Fruit fly (Drosophila melanogaster) whole organism, embryonic: ENCODE measurements around the gene NT1.

Experiments
- BtbVII ChIP-seq: fragments of 200-800 bp; sonication (Bioruptor generic); optimal IDR thresholded peaks from 3 replicates; lab custom pipeline; 2017; ENCODE audit warnings: missing biosample characterization, mild to moderate bottlenecking, missing genetic modification characterization
- CG10209 ChIP-seq: fragments of 200-800 bp; sonication (Bioruptor generic); optimal IDR thresholded peaks from 3 replicates; lab custom pipeline; 2017; ENCODE audit warnings: missing biosample characterization, mild to moderate bottlenecking, missing genetic modification characterization, missing genetic modification reagents
- CG10321 ChIP-seq: fragments of 200-800 bp; sonication (Bioruptor generic); IDR thresholded peaks from 2 replicates; pipeline ENCODE4 v1.3.6; 2022; ENCODE audit warnings: missing biosample characterization, missing genetic modification characterization
- CG11247 ChIP-seq: fragments of 200-800 bp; sonication (Bioruptor generic); IDR thresholded peaks from 2 replicates; pipeline ENCODE4 v1.3.6; 2022; ENCODE audit warnings: missing biosample characterization, missing genetic modification characterization
- CG11695 ChIP-seq: fragments of 200-800 bp; sonication (Bioruptor generic); IDR thresholded peaks from 3 replicates; pipeline ENCODE4 v1.3.6; 2022; ENCODE audit warnings: missing biosample characterization, missing genetic modification characterization
- CG12391 ChIP-seq: fragments of 200-800 bp; sonication (Bioruptor generic); optimal IDR thresholded peaks from 3 replicates; lab custom pipeline; 2018; ENCODE audit warnings: missing biosample characterization, mild to moderate bottlenecking, missing genetic modification characterization, moderate library complexity
- CG13296 ChIP-seq: fragments of 200-800 bp; sonication (Bioruptor generic); optimal IDR thresholded peaks from 3 replicates; lab custom pipeline; 2018; ENCODE audit warnings: missing biosample characterization, mild to moderate bottlenecking, missing genetic modification characterization
- CG17385 ChIP-seq: fragments of 200-800 bp; sonication (Bioruptor generic); optimal IDR thresholded peaks from 3 replicates; lab custom pipeline; 2018; ENCODE audit warnings: missing biosample characterization, mild to moderate bottlenecking, missing genetic modification characterization
- CG30403 ChIP-seq: fragments of 200-800 bp; sonication (Bioruptor generic); optimal IDR thresholded peaks from 3 replicates; lab custom pipeline; 2016; ENCODE audit warnings: missing biosample characterization, missing genetic modification characterization
- CG6683 ChIP-seq: fragments of 200-800 bp; sonication (Bioruptor generic); optimal IDR thresholded peaks from 2 replicates; lab custom pipeline; 2017; ENCODE audit warnings: missing biosample characterization, mild to moderate bottlenecking, missing genetic modification characterization, missing genetic modification reagents
- CG6689 ChIP-seq: fragments of 200-800 bp; sonication (Bioruptor generic); IDR thresholded peaks from 2 replicates; pipeline ENCODE4 v1.3.6; 2022; ENCODE audit warnings: missing biosample characterization, missing genetic modification characterization
- CG8924 ChIP-seq: fragments of 200-800 bp; optimal IDR thresholded peaks from 3 replicates; lab custom pipeline; 2019; ENCODE audit warnings: missing biosample characterization, mild to moderate bottlenecking, missing genetic modification characterization, moderate library complexity
- CG9437 ChIP-seq: fragments of 200-800 bp; sonication (Bioruptor generic); optimal IDR thresholded peaks from 2 replicates; lab custom pipeline; 2018; ENCODE audit warnings: missing biosample characterization, mild to moderate bottlenecking, missing genetic modification characterization
- CG9817 ChIP-seq: fragments of 200-800 bp; sonication (Bioruptor generic); optimal IDR thresholded peaks from 2 replicates; lab custom pipeline; 2018; ENCODE audit warnings: missing biosample characterization, mild to moderate bottlenecking, missing genetic modification characterization, moderate library complexity
- Camta ChIP-seq: fragments of 200-800 bp; sonication (Bioruptor generic); optimal IDR thresholded peaks from 2 replicates; lab custom pipeline; 2016; ENCODE audit warnings: missing biosample characterization, missing genetic modification characterization
- CrebB ChIP-seq: fragments of 200-800 bp; sonication (Bioruptor generic); optimal IDR thresholded peaks from 3 replicates; lab custom pipeline; 2018; ENCODE audit warnings: missing biosample characterization, mild to moderate bottlenecking, missing genetic modification characterization
- Dek ChIP-seq: fragments of 200-800 bp; sonication (Bioruptor generic); optimal IDR thresholded peaks from 3 replicates; lab custom pipeline; 2019; ENCODE audit warnings: missing biosample characterization, mild to moderate bottlenecking, missing genetic modification characterization, moderate library complexity
- Ets65A ChIP-seq: fragments of 200-800 bp; sonication (Bioruptor generic); peaks from one replicate; lab custom pipeline; 2016; ENCODE audit warnings: missing biosample characterization, missing genetic modification characterization
- Gsc ChIP-seq: fragments of 200-800 bp; sonication (Bioruptor generic); IDR thresholded peaks from 2 replicates; pipeline ENCODE4 v1.3.6; 2022; ENCODE audit warnings: missing biosample characterization, missing genetic modification characterization
- Hey ChIP-seq: fragments of 200-800 bp; sonication (Bioruptor generic); optimal IDR thresholded peaks from 3 replicates; lab custom pipeline; 2018; ENCODE audit warnings: missing biosample characterization, mild to moderate bottlenecking, missing genetic modification characterization
- Hsf ChIP-seq: fragments of 200-800 bp; sonication (Bioruptor generic); optimal IDR thresholded peaks from 3 replicates; lab custom pipeline; 2016; ENCODE audit warnings: missing biosample characterization, missing genetic modification characterization
- Max ChIP-seq: fragments of 200-800 bp; sonication (Bioruptor generic); optimal IDR thresholded peaks from 2 replicates; lab custom pipeline; 2016; ENCODE audit warnings: missing biosample characterization, mild to moderate bottlenecking, missing genetic modification characterization
- Meics ChIP-seq: fragments of 200-800 bp; sonication (Bioruptor generic); optimal IDR thresholded peaks from 2 replicates; lab custom pipeline; 2017; ENCODE audit warnings: missing biosample characterization, mild to moderate bottlenecking, missing genetic modification characterization
- Myb ChIP-seq: fragments of 200-800 bp; sonication (Bioruptor generic); optimal IDR thresholded peaks from 2 replicates; lab custom pipeline; 2016; ENCODE audit warnings: missing biosample characterization, missing genetic modification characterization
- NC2β ChIP-seq: fragments of 200-800 bp; sonication (Bioruptor generic); optimal IDR thresholded peaks from 2 replicates; lab custom pipeline; 2016; ENCODE audit warnings: missing biosample characterization, missing genetic modification characterization
- NK7.1 ChIP-seq: fragments of 200-800 bp; sonication (Bioruptor generic); optimal IDR thresholded peaks from 3 replicates; lab custom pipeline; 2016; ENCODE audit warnings: missing biosample characterization, missing genetic modification characterization
- Oli ChIP-seq: fragments of 200-800 bp; sonication (Bioruptor generic); optimal IDR thresholded peaks from 2 replicates; lab custom pipeline; 2018; ENCODE audit warnings: missing biosample characterization, mild to moderate bottlenecking, missing genetic modification characterization, moderate library complexity
- PHDP ChIP-seq: fragments of 200-800 bp; sonication (Bioruptor generic); optimal IDR thresholded peaks from 3 replicates; lab custom pipeline; 2018; ENCODE audit warnings: missing biosample characterization, mild to moderate bottlenecking, missing genetic modification characterization, moderate library complexity
- Ptx1 ChIP-seq: fragments of 200-800 bp; sonication (Bioruptor generic); IDR thresholded peaks from 2 replicates; pipeline ENCODE4 v1.3.6; 2022; ENCODE audit warnings: missing biosample characterization, missing genetic modification characterization
- Sox102F ChIP-seq: fragments of 200-800 bp; sonication (Bioruptor generic); optimal IDR thresholded peaks from 2 replicates; lab custom pipeline; 2018; ENCODE audit warnings: missing biosample characterization, mild to moderate bottlenecking, missing genetic modification characterization, moderate library complexity
- Usf ChIP-seq: fragments of 200-800 bp; sonication (Bioruptor generic); optimal IDR thresholded peaks from 2 replicates; lab custom pipeline; 2017; ENCODE audit warnings: missing genotype, missing biosample characterization, missing genetic modification characterization
- ab ChIP-seq: fragments of 200-800 bp; sonication (Bioruptor generic); optimal IDR thresholded peaks from 2 replicates; lab custom pipeline; 2016; ENCODE audit warnings: missing biosample characterization, missing genetic modification characterization
- bsh ChIP-seq, 2 experiments: fragments of 200-800 bp; sonication (Bioruptor generic); optimal IDR thresholded peaks; 2 replicates each; lab custom pipeline; 2017 to 2018; ENCODE audit warnings: mild to moderate bottlenecking in 2 of 2, missing biosample characterization in 2 of 2, missing genetic modification characterization in 2 of 2, moderate library complexity in 1 of 2
- cad ChIP-seq: fragments of >200 bp; optimal IDR thresholded peaks from 2 replicates; lab custom pipeline; 2017; ENCODE audit warnings: missing biosample characterization, missing genetic modification characterization
- cas ChIP-seq: fragments of 200-800 bp; sonication (Bioruptor generic); IDR thresholded peaks from 2 replicates; pipeline ENCODE4 v1.3.6; 2022; ENCODE audit warnings: missing biosample characterization, missing genetic modification characterization
- chm ChIP-seq: fragments of 200-800 bp; sonication (Bioruptor generic); IDR thresholded peaks from 2 replicates; pipeline ENCODE4 v1.3.6; 2022; ENCODE audit warnings: missing biosample characterization, missing genetic modification characterization
- crp ChIP-seq, 2 experiments: fragments of 200-800 bp; sonication (Bioruptor generic); optimal IDR thresholded peaks; 2 replicates in 1 of 2; 3 replicates in 1 of 2; lab custom pipeline; 2017; ENCODE audit warnings: missing biosample characterization in 2 of 2, missing genetic modification characterization in 2 of 2, mild to moderate bottlenecking in 1 of 2, moderate library complexity in 1 of 2
- disco-r ChIP-seq: fragments of 200-800 bp; sonication (Bioruptor generic); optimal IDR thresholded peaks from 2 replicates; lab custom pipeline; 2016; ENCODE audit warnings: missing biosample characterization, missing genetic modification characterization
- ems ChIP-seq: fragments of 200-800 bp; sonication (Bioruptor generic); optimal IDR thresholded peaks from 3 replicates; lab custom pipeline; 2016; ENCODE audit warnings: missing biosample characterization, missing genetic modification characterization
- esg ChIP-seq: fragments of 200-800 bp; sonication (Bioruptor generic); conservative IDR thresholded peaks from 2 replicates; pipeline ENCODE4 v1.3.6; 2022; ENCODE audit warnings: missing biosample characterization, missing genetic modification characterization
- fu2 ChIP-seq: fragments of 200-800 bp; sonication (Bioruptor generic); optimal IDR thresholded peaks from 2 replicates; lab custom pipeline; 2016; ENCODE audit warnings: missing biosample characterization, missing genetic modification characterization
- her ChIP-seq: fragments of 200-800 bp; sonication (Bioruptor generic); optimal IDR thresholded peaks from 2 replicates; lab custom pipeline; 2016; ENCODE audit warnings: missing biosample characterization, missing genetic modification characterization
- klu ChIP-seq: fragments of 200-800 bp; sonication (Bioruptor generic); IDR thresholded peaks from 2 replicates; pipeline ENCODE4 v1.3.6; 2022; ENCODE audit warnings: missing biosample characterization, missing genetic modification characterization
- nmo ChIP-seq: fragments of 200-800 bp; sonication (Bioruptor generic); optimal IDR thresholded peaks from 2 replicates; lab custom pipeline; 2018; ENCODE audit warnings: missing biosample characterization, mild to moderate bottlenecking, missing genetic modification characterization, moderate library complexity
- pfk ChIP-seq: fragments of 200-800 bp; sonication (Bioruptor generic); optimal IDR thresholded peaks from 2 replicates; lab custom pipeline; 2018; ENCODE audit warnings: missing biosample characterization, mild to moderate bottlenecking, missing genetic modification characterization, moderate library complexity
- phol ChIP-seq: fragments of 200-800 bp; sonication (Bioruptor generic); optimal IDR thresholded peaks from 3 replicates; lab custom pipeline; 2018; ENCODE audit warnings: missing biosample characterization, mild to moderate bottlenecking, missing genetic modification characterization, moderate library complexity
- pzg ChIP-seq: fragments of 200-800 bp; sonication (Bioruptor generic); optimal IDR thresholded peaks from 3 replicates; lab custom pipeline; 2018; ENCODE audit warnings: missing biosample characterization, mild to moderate bottlenecking, missing genetic modification characterization, moderate library complexity
- sd ChIP-seq: fragments of 200-800 bp; sonication (Bioruptor generic); optimal IDR thresholded peaks from 3 replicates; lab custom pipeline; 2018; ENCODE audit warnings: missing biosample characterization, mild to moderate bottlenecking, missing genetic modification characterization, moderate library complexity
- stc ChIP-seq: fragments of 200-800 bp; sonication (Bioruptor generic); IDR thresholded peaks from 2 replicates; pipeline ENCODE4 v1.3.6; 2022; ENCODE audit warnings: missing biosample characterization, missing genetic modification characterization
- unpg ChIP-seq: fragments of 200-800 bp; sonication (Bioruptor generic); optimal IDR thresholded peaks from 3 replicates; lab custom pipeline; 2018; ENCODE audit warnings: missing biosample characterization, mild to moderate bottlenecking, missing genetic modification characterization, moderate library complexity
- vvl ChIP-seq: fragments of 200-800 bp; sonication (Bioruptor generic); IDR thresholded peaks from 2 replicates; pipeline ENCODE4 v1.3.6; 2022; ENCODE audit warnings: missing biosample characterization, missing genetic modification characterization

NT1 gene

DNA sequence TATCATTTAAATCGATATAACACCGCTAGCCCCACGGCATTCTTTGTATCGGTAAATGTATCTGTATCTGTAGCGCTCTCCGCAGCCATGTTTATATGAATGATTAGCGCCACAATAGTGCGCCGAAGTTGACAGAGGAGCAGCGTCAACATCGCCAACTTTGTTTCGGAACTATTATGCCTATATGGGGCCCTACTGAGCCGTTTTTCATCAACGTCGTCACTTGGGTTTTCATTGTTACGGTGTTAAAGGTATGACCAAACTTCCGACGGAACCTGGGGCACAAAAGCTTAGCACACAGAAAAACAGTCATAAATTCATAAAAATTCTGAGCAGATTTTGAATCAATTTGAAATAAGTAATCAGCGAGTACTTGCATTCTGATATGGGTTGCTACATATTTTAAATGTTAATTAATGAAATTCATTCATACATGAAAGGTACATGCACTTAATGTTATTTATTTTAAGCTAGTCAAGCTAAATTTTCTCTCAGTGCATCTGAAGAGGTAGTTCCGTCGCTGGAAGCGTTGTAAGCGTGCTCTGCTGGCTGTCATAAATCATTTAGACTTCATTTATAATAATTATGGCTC lies 46.7 kb downstream of the NT1 start, which contains the start of gene CG15023 (continued):
- TF ChIP-seq nmo (GFP tag; lab: Kevin White, UChicago) (peak; percentile 11), CG11247 (GFP tag; lab: Robert Waterston, UW) (0 out of 2 replicates have a peak, but pooled peaks have one; percentile 19), Gsc (GFP tag; lab: Robert Waterston, UW) (no peak), NC2β (GFP tag; lab: Kevin White, UChicago) (no peak), Hey (no peak), CG6689 (GFP tag; lab: Robert Waterston, UW) (peak; percentile 25; the same call in 1 of the 2 replicates), vvl (GFP tag; lab: Robert Waterston, UW) (no peak), CG30403 (GFP tag; lab: Kevin White, UChicago) (peak; percentile 19), Sox102F (GFP tag; lab: Kevin White, UChicago) (peak; percentile 19), chm (GFP tag; lab: Robert Waterston, UW) (no peak), crp (GFP tag; optimal IDR thresholded peaks at IDR 0.05; lab: Kevin White, UChicago) (no peak), Dek (no peak), CG6683 (no peak), her (GFP tag; lab: Kevin White, UChicago) (no peak), CG11695 (GFP tag; lab: Robert Waterston, UW) (peak; percentile 53; the same call in 1 of the 3 replicates), Camta (GFP tag; lab: Kevin White, UChicago) (no peak), Usf (GFP tag; lab: Kevin White, UChicago) (no peak), CG8924 (tag; lab: Kevin White, UChicago) (peak; percentile 19), NK7.1 (GFP tag; lab: Kevin White, UChicago) (no peak), stc (GFP tag; lab: Robert Waterston, UW) (no peak), CG17385 (GFP tag; lab: Kevin White, UChicago) (peak; percentile 13), pzg (GFP tag; lab: Kevin White, UChicago) (no peak), cas (GFP tag; lab: Robert Waterston, UW) (no peak), ems (no peak), PHDP (tag; lab: Kevin White, UChicago) (peak; percentile 30), unpg (GFP tag; lab: Kevin White, UChicago) (peak; percentile 28), disco-r (no peak), CG9817 (tag; lab: Kevin White, UChicago) (peak; percentile 20), bsh (GFP tag; optimal IDR thresholded peaks at IDR 0.05; lab: Kevin White, UChicago) (peak in 1 of 2 experiments; percentile 7), pfk (GFP tag; lab: Kevin White, UChicago) (no peak), CG10209 (GFP tag; lab: Kevin White, UChicago) (peak; percentile 15), fu2 (GFP tag; lab: Kevin White, UChicago) (no peak), CG10321 (GFP tag; lab: Robert Waterston, UW) (no peak), CG9437 (GFP tag; lab: Kevin White, UChicago) (peak; percentile 14), CrebB (no peak), phol (tag; lab: Kevin White, UChicago) (no peak), Max (GFP tag; lab: Kevin White, UChicago) (no peak), BtbVII (GFP tag; lab: Kevin White, UChicago) (peak; percentile 38), esg (GFP tag; lab: Robert Waterston, UW) (peak; percentile 30), Ptx1 (peak; percentile 46), klu (no peak), Oli (tag; lab: Kevin White, UChicago) (peak; percentile 43), cad (GFP tag; lab: Kevin White, UChicago) (no peak), Myb (GFP tag; lab: Kevin White, UChicago) (no peak), CG12391 (tag; lab: Kevin White, UChicago) (no peak), Hsf (GFP tag; lab: Kevin White, UChicago) (peak; percentile 21), Ets65A (GFP tag; lab: Kevin White, UChicago) (peak; percentile 12), ab (no peak), sd (peak; percentile 20), Meics (GFP tag; lab: Kevin White, UChicago) (peak; percentile 42), CG13296 (GFP tag; lab: Kevin White, UChicago) (peak; percentile 61)
